Fruit fly (Drosophila melanogaster): ENCODE results near the gene CG33093.

Gene CG33093

dm6 chr3R:22531801-22532200, at the start of gene CG33093:
Gene CG33093, minus strand, starts transcription at chr3R:22531922.
- TF ChIP-seq CG9948 (tag; optimal IDR thresholded peaks at IDR 0.05), result no peak
- TF ChIP-seq CG8159 (tag; optimal IDR thresholded peaks at IDR 0.05), result no peak
- TF ChIP-seq fd96Ca (GFP tag; IDR thresholded peaks at IDR 0.05), result no peak
- TF ChIP-seq Snoo (tag; optimal IDR thresholded peaks at IDR 0.05), result no peak
- TF ChIP-seq CG15710 (tag; optimal IDR thresholded peaks at IDR 0.05), result no peak
- TF ChIP-seq Pif1A (GFP tag; optimal IDR thresholded peaks at IDR 0.05), result no peak
- no peak for TF ChIP-seq CG17806 (tag; optimal IDR thresholded peaks at IDR 0.05)
- TF ChIP-seq gl (tag; optimal IDR thresholded peaks at IDR 0.05), result no peak
- TF ChIP-seq CG14655 (GFP tag; optimal IDR thresholded peaks at IDR 0.05), result no peak
- TF ChIP-seq CG12605 (GFP tag; IDR thresholded peaks at IDR 0.05), result no peak
- TF ChIP-seq EcR (GFP tag; optimal IDR thresholded peaks at IDR 0.05), result no peak
- no peak for TF ChIP-seq Ets98B (GFP tag; IDR thresholded peaks at IDR 0.05)

dm6 chr3R:22580546-22580945, 48.8 kb upstream of the CG33093 start, which contains the start of gene CSN6:
Gene CSN6, plus strand, starts transcription at chr3R:22580773.
- TF ChIP-seq gl (tag; optimal IDR thresholded peaks at IDR 0.05), result no peak
- no peak for TF ChIP-seq CG8159 (tag; optimal IDR thresholded peaks at IDR 0.05)
- TF ChIP-seq CG15710 (tag; optimal IDR thresholded peaks at IDR 0.05), result no peak
- TF ChIP-seq CG13204 (GFP tag; optimal IDR thresholded peaks at IDR 0.05), result no peak
- no peak for TF ChIP-seq Snoo (tag; optimal IDR thresholded peaks at IDR 0.05)
- TF ChIP-seq rn (GFP tag; IDR thresholded peaks at IDR 0.05), result no peak
- TF ChIP-seq fd96Ca (GFP tag; IDR thresholded peaks at IDR 0.05), result no peak
- TF ChIP-seq CG32121 (GFP tag; IDR thresholded peaks at IDR 0.05), result no peak
- no peak for TF ChIP-seq Pif1A (GFP tag; optimal IDR thresholded peaks at IDR 0.05)
- TF ChIP-seq CG10348 (GFP tag; IDR thresholded peaks at IDR 0.05), result no peak

- TF ChIP-seq EcR (GFP tag; optimal IDR thresholded peaks at IDR 0.05), result no peak
- TF ChIP-seq CG14655 (GFP tag; optimal IDR thresholded peaks at IDR 0.05), result no peak
- TF ChIP-seq CG13204 (GFP tag; optimal IDR thresholded peaks at IDR 0.05), result no peak
- peak; percentile 27; the same call in 1 of the 3 replicates for TF ChIP-seq fd96Ca (GFP tag; IDR thresholded peaks at IDR 0.05)
These were observed 45.3 kb upstream of the CG33093 start for dm6 chr3R:22576979-22577378.

DNA sequence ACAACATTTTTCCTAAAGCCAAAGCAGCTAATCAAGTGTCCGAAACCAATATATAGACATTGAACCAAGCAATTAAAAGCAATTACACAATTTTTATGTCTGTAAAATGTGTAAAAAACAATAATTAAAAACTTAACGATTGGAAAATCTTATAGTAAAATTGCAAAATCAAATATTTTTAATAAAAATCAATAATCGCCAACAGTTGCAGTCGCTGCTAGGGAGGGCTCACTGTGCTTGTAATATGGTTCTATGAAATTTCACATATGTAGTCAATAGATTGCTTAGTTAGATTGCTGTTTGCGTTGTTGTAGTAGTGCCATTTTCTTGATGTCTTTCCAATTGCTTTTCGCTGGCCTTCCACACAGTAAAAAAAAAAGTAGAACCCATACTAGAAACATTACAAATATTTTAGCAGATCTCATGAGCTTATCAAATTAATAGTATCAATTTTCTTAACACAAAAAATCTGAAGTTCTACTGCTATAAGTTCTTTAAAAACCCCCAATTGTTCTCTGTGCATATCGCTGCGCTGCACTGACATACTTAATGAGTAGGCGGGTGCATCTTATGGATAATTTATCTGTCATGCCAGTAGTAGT, 44.5 kb upstream of the CG33093 start:
- TF ChIP-seq Snoo (tag; optimal IDR thresholded peaks at IDR 0.05) (no peak), CG14655 (GFP tag; optimal IDR thresholded peaks at IDR 0.05) (peak; percentile 77), CG12605 (GFP tag; IDR thresholded peaks at IDR 0.05) (peak; percentile 37; the same call in 1 of the 2 replicates), CG8301 (tag; optimal IDR thresholded peaks at IDR 0.05) (peak; percentile 65), Pif1B (GFP tag; optimal IDR thresholded peaks at IDR 0.05) (peak; percentile 1), CG32121 (GFP tag; IDR thresholded peaks at IDR 0.05) (peak; percentile 55; the same call in 1 of the 2 replicates), Ets98B (GFP tag; IDR thresholded peaks at IDR 0.05) (peak; percentile 54), CG4496 (GFP tag; IDR thresholded peaks at IDR 0.05) (peak; percentile 84), CG9948 (tag; optimal IDR thresholded peaks at IDR 0.05) (no peak), fd96Ca (GFP tag; IDR thresholded peaks at IDR 0.05) (peak; percentile 64; the same call in 2 of the 3 replicates)

dm6 chr3R:22573590-22573989, 41.9 kb upstream of the CG33093 start:
- no peak for TF ChIP-seq CG8159 (tag; optimal IDR thresholded peaks at IDR 0.05)
- TF ChIP-seq CG34367 (tag; optimal IDR thresholded peaks at IDR 0.05), result no peak
- no peak for TF ChIP-seq Ets98B (GFP tag; IDR thresholded peaks at IDR 0.05)
- TF ChIP-seq CG4496 (GFP tag; IDR thresholded peaks at IDR 0.05), result no peak
- TF ChIP-seq D1 (tag; optimal IDR thresholded peaks at IDR 0.05), result no peak

DNA sequence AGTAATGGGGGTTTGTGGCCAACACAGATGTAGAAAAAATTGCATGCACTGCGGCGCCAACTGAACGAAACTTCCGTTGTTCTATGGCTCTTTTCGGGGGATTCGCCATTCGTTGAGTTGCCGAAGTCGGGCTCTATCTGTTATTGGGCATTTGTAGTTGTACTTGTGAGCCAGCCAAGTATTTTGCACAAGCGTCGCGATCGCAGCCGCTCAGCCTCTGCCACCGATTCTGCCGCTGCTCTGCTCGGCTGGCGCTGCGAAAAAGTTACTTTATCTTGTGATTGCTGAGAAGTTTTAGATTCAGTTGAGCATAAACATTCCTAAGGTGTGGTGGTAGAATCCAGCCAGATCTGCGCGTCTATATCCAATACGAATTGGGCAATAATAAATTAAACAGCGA, 38.2 kb upstream of the CG33093 start, which contains the start of gene CG33110:
Gene CG33110, plus strand, starts transcription at position 301 of the 400 bp plus-strand sequence.
- peak; percentile 34; the same call in 1 of the 3 replicates for TF ChIP-seq CG4496 (GFP tag; IDR thresholded peaks at IDR 0.05)
- TF ChIP-seq gl (tag; optimal IDR thresholded peaks at IDR 0.05), result no peak
- TF ChIP-seq CG17806 (tag; optimal IDR thresholded peaks at IDR 0.05), result no peak
- TF ChIP-seq rn (GFP tag; IDR thresholded peaks at IDR 0.05), result no peak
- TF ChIP-seq CG12605 (GFP tag; IDR thresholded peaks at IDR 0.05), result no peak

DNA sequence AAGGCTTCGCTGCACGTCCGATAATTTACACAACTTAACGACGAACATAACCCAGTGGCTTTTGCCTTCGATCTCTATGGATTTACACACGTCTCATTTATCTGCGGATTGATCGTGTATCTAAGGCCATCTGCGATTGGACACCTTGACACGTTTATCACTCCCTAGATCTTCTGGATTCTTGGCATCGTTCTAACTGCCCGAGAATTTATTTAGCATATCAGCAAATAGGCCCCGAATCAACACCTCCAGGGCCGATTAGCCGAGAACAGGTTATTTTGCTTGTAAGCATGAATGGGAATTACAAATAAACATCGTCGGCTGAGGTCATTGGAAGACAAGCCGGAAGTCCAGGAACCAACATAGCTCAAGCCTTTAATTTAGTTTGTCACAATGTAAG, 36.8 kb upstream of the CG33093 start:
- TF ChIP-seq Ets98B (GFP tag; IDR thresholded peaks at IDR 0.05), result no peak
- TF ChIP-seq Snoo (tag; optimal IDR thresholded peaks at IDR 0.05), result no peak
- TF ChIP-seq rn (GFP tag; IDR thresholded peaks at IDR 0.05), result no peak
- no peak for TF ChIP-seq CG32121 (GFP tag; IDR thresholded peaks at IDR 0.05)
- no peak for TF ChIP-seq CG12605 (GFP tag; IDR thresholded peaks at IDR 0.05)
- TF ChIP-seq CG13204 (GFP tag; optimal IDR thresholded peaks at IDR 0.05), result no peak
- TF ChIP-seq CG4496 (GFP tag; IDR thresholded peaks at IDR 0.05), result no peak

DNA sequence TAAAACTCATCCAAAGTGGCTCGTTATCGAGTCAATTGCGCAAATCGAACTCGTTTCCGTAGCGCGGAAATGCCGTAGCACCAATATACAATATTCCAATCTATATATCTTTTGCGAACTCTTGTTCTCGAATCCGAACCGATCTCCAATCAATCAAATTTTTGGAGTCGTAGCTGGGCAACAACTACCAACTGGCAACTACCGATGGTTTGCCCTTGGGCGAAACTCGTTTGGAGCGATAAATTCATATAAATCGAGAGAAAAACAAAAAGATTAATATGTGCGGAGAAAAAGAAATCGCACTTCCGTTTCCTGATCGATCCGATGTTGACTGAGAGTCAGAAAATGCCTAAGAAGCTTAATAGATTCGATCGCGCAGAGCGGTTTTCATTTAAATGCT, 34.0 kb upstream of the CG33093 start:
- TF ChIP-seq CG4496 (GFP tag; IDR thresholded peaks at IDR 0.05) (no peak), CG8159 (tag; optimal IDR thresholded peaks at IDR 0.05) (no peak), CG13204 (GFP tag; optimal IDR thresholded peaks at IDR 0.05) (no peak), rn (GFP tag; IDR thresholded peaks at IDR 0.05) (no peak), gl (tag; optimal IDR thresholded peaks at IDR 0.05) (no peak), CG15710 (tag; optimal IDR thresholded peaks at IDR 0.05) (no peak), D1 (tag; optimal IDR thresholded peaks at IDR 0.05) (no peak), CG14655 (GFP tag; optimal IDR thresholded peaks at IDR 0.05) (no peak), CG17806 (tag; optimal IDR thresholded peaks at IDR 0.05) (no peak), fd96Ca (GFP tag; IDR thresholded peaks at IDR 0.05) (no peak), CG32121 (GFP tag; IDR thresholded peaks at IDR 0.05) (no peak), CG34367 (tag; optimal IDR thresholded peaks at IDR 0.05) (no peak), CG12605 (GFP tag; IDR thresholded peaks at IDR 0.05) (no peak), CG10348 (GFP tag; IDR thresholded peaks at IDR 0.05) (no peak), Pif1B (GFP tag; optimal IDR thresholded peaks at IDR 0.05) (no peak)

Data from whole organism, pupa.